Fruit fly (Drosophila melanogaster) whole organism, embryonic: Measurements from ENCODE around the gene CG13920.

ENCODE experiments used
- Asciz ChIP-seq: fragments of 200-800 bp; sonication (Bioruptor generic); optimal IDR thresholded peaks from 2 replicates; lab custom pipeline; 2017; ENCODE audit warnings: missing biosample characterization, mild to moderate bottlenecking, missing genetic modification characterization, missing genetic modification reagents
- CG10267 ChIP-seq: fragments of 200-800 bp; sonication (Bioruptor generic); optimal IDR thresholded peaks from 2 replicates; lab custom pipeline; 2018; ENCODE audit warnings: missing biosample characterization, mild to moderate bottlenecking, missing genetic modification characterization, moderate library complexity
- CG10565 ChIP-seq: fragments of 200-800 bp; sonication (Bioruptor generic); optimal IDR thresholded peaks from 3 replicates; lab custom pipeline; 2016; ENCODE audit warnings: missing biosample characterization, mild to moderate bottlenecking, missing genetic modification characterization
- CG11723 ChIP-seq: fragments of 200-800 bp; sonication (Bioruptor generic); optimal IDR thresholded peaks from 2 replicates; lab custom pipeline; 2017; ENCODE audit warnings: missing biosample characterization, mild to moderate bottlenecking, missing genetic modification characterization
- CG12155 ChIP-seq: fragments of 200-800 bp; sonication (Bioruptor generic); optimal IDR thresholded peaks from 3 replicates; lab custom pipeline; 2016; ENCODE audit warnings: missing biosample characterization, missing genetic modification characterization
- CG12942 ChIP-seq: fragments of 200-800 bp; sonication (Bioruptor generic); optimal IDR thresholded peaks from 3 replicates; lab custom pipeline; 2016; ENCODE audit warnings: missing biosample characterization, missing genetic modification characterization
- CG13424 ChIP-seq: fragments of 200-800 bp; sonication (Bioruptor generic); optimal IDR thresholded peaks from 2 replicates; lab custom pipeline; 2019; ENCODE audit warnings: missing biosample characterization, mild to moderate bottlenecking, missing genetic modification characterization, moderate library complexity
- CG15011 ChIP-seq: fragments of 200-800 bp; sonication (Bioruptor generic); optimal IDR thresholded peaks from 3 replicates; lab custom pipeline; 2018; ENCODE audit warnings: missing biosample characterization, mild to moderate bottlenecking, missing genetic modification characterization
- CG16779 ChIP-seq: fragments of 200-800 bp; sonication (Bioruptor generic); IDR thresholded peaks from 2 replicates; pipeline ENCODE4 v1.3.6; 2022; ENCODE audit warnings: missing biosample characterization, missing genetic modification characterization
- CG17361 ChIP-seq: fragments of 200-800 bp; sonication (Bioruptor generic); IDR thresholded peaks from 3 replicates; pipeline ENCODE4 v1.3.6; 2022; ENCODE audit warnings: missing biosample characterization, missing genetic modification characterization
- CG17568 ChIP-seq: fragments of 200-800 bp; sonication (Bioruptor generic); optimal IDR thresholded peaks from 2 replicates; lab custom pipeline; 2018; ENCODE audit warnings: missing biosample characterization, mild to moderate bottlenecking, missing genetic modification characterization, moderate library complexity
- CG18599 ChIP-seq: fragments of 200-800 bp; sonication (Bioruptor generic); optimal IDR thresholded peaks from 3 replicates; lab custom pipeline; 2017; ENCODE audit warnings: missing biosample characterization, missing genetic modification characterization, mild to moderate bottlenecking, moderate library complexity, missing genetic modification reagents
- CG30020 ChIP-seq: fragments of 200-800 bp; optimal IDR thresholded peaks from 2 replicates; lab custom pipeline; 2019; ENCODE audit warnings: missing biosample characterization, mild to moderate bottlenecking, missing genetic modification characterization, moderate library complexity
- CG30403 ChIP-seq: fragments of 200-800 bp; sonication (Bioruptor generic); optimal IDR thresholded peaks from 3 replicates; lab custom pipeline; 2016; ENCODE audit warnings: missing biosample characterization, missing genetic modification characterization
- CG32532 ChIP-seq: fragments of 200-800 bp; sonication (Bioruptor generic); IDR thresholded peaks from 2 replicates; pipeline ENCODE4 v1.3.6; 2022; ENCODE audit warnings: missing biosample characterization, missing genetic modification characterization
- CG32767 ChIP-seq: fragments of 200-800 bp; sonication (Bioruptor generic); IDR thresholded peaks from 2 replicates; pipeline ENCODE4 v1.3.6; 2022; ENCODE audit warnings: missing biosample characterization, missing genetic modification characterization
- CG4404 ChIP-seq: fragments of 200-800 bp; sonication (Bioruptor generic); IDR thresholded peaks from 2 replicates; pipeline ENCODE4 v1.3.6; 2022; ENCODE audit warnings: missing biosample characterization, missing genetic modification characterization
- CG8281 ChIP-seq: fragments of 200-800 bp; sonication (Bioruptor generic); optimal IDR thresholded peaks from 2 replicates; lab custom pipeline; 2018; ENCODE audit warnings: missing biosample characterization, mild to moderate bottlenecking, missing genetic modification characterization, moderate library complexity
- CG8388 ChIP-seq: fragments of 200-800 bp; sonication (Bioruptor generic); optimal IDR thresholded peaks from 2 replicates; lab custom pipeline; 2019; ENCODE audit warnings: missing biosample characterization, mild to moderate bottlenecking, missing genetic modification characterization, moderate library complexity
- CG8478 ChIP-seq: fragments of >200 bp; optimal IDR thresholded peaks from 2 replicates; lab custom pipeline; 2018
- CG9797 ChIP-seq: fragments of 200-800 bp; sonication (Bioruptor generic); optimal IDR thresholded peaks from 3 replicates; lab custom pipeline; 2018; ENCODE audit warnings: missing biosample characterization, mild to moderate bottlenecking, missing genetic modification characterization
- Chrac-16 ChIP-seq: fragments of 200-800 bp; sonication (Bioruptor generic); optimal IDR thresholded peaks from 3 replicates; lab custom pipeline; 2016; ENCODE audit warnings: missing biosample characterization, missing genetic modification characterization
- CoRest ChIP-seq: fragments of 200-800 bp; sonication (Bioruptor generic); optimal IDR thresholded peaks from 3 replicates; lab custom pipeline; 2018; ENCODE audit warnings: missing biosample characterization, mild to moderate bottlenecking, missing genetic modification characterization, moderate library complexity
- CrebB ChIP-seq: fragments of 200-800 bp; sonication (Bioruptor generic); optimal IDR thresholded peaks from 3 replicates; lab custom pipeline; 2018; ENCODE audit warnings: missing biosample characterization, mild to moderate bottlenecking, missing genetic modification characterization
- Dek ChIP-seq: fragments of 200-800 bp; sonication (Bioruptor generic); optimal IDR thresholded peaks from 3 replicates; lab custom pipeline; 2019; ENCODE audit warnings: missing biosample characterization, mild to moderate bottlenecking, missing genetic modification characterization, moderate library complexity
- Dll ChIP-seq: fragments of 200-800 bp; sonication (Bioruptor generic); IDR thresholded peaks from 4 replicates; pipeline ENCODE4 v1.3.6; 2022; ENCODE audit warnings: missing biosample characterization, missing genetic modification characterization; ENCODE audit not compliant: partially characterized antibody
- Ets65A ChIP-seq: fragments of 200-800 bp; sonication (Bioruptor generic); peaks from one replicate; lab custom pipeline; 2016; ENCODE audit warnings: missing biosample characterization, missing genetic modification characterization
- Hr39 ChIP-seq: fragments of >200 bp; optimal IDR thresholded peaks from 2 replicates; lab custom pipeline; 2017
- Med ChIP-seq: fragments of 200-800 bp; sonication (Bioruptor generic); peaks from one replicate; lab custom pipeline; 2016; ENCODE audit warnings: missing biosample characterization, missing genetic modification characterization, mild to moderate bottlenecking, inconsistent platforms, moderate library complexity
- Sry-β ChIP-seq: fragments of 200-800 bp; sonication (Bioruptor generic); optimal IDR thresholded peaks from 2 replicates; lab custom pipeline; 2018; ENCODE audit warnings: missing biosample characterization, mild to moderate bottlenecking, missing genetic modification characterization, moderate library complexity
- TFAM ChIP-seq: fragments of 200-800 bp; sonication (Bioruptor generic); optimal IDR thresholded peaks from 2 replicates; lab custom pipeline; 2017; ENCODE audit warnings: missing biosample characterization, missing genetic modification characterization, inconsistent platforms
- al ChIP-seq: fragments of 200-800 bp; sonication (Bioruptor generic); IDR thresholded peaks from 2 replicates; pipeline ENCODE4 v1.3.6; 2022; ENCODE audit warnings: missing biosample characterization, missing genetic modification characterization
- aop ChIP-seq: fragments of 200-800 bp; sonication (Bioruptor generic); IDR thresholded peaks from 2 replicates; pipeline ENCODE4 v1.3.6; 2022; ENCODE audit warnings: missing biosample characterization, missing genetic modification characterization
- ash1 ChIP-seq: fragments of 200-800 bp; sonication (Bioruptor generic); optimal IDR thresholded peaks from 2 replicates; lab custom pipeline; 2018; ENCODE audit warnings: missing biosample characterization, mild to moderate bottlenecking, missing genetic modification characterization
- bowl ChIP-seq: fragments of 200-800 bp; sonication (Bioruptor generic); IDR thresholded peaks from 2 replicates; pipeline ENCODE4 v1.3.6; 2022; ENCODE audit warnings: missing biosample characterization, missing genetic modification characterization
- btn ChIP-seq: fragments of 200-800 bp; sonication (Bioruptor generic); optimal IDR thresholded peaks from 2 replicates; lab custom pipeline; 2016; ENCODE audit warnings: missing biosample characterization, missing genetic modification characterization
- ci ChIP-seq: fragments of 200-800 bp; sonication (Bioruptor generic); IDR thresholded peaks from 3 replicates; pipeline ENCODE4 v1.3.6; 2022; ENCODE audit warnings: missing biosample characterization, missing genetic modification characterization
- croc ChIP-seq: fragments of 200-800 bp; sonication (Bioruptor generic); conservative IDR thresholded peaks from 3 replicates; pipeline ENCODE4 v1.3.6; 2022; ENCODE audit warnings: missing biosample characterization, missing genetic modification characterization
- crol ChIP-seq: fragments of 200-800 bp; sonication (Bioruptor generic); IDR thresholded peaks from 2 replicates; pipeline ENCODE4 v1.3.6; 2022; ENCODE audit warnings: missing biosample characterization, missing genetic modification characterization
- dm ChIP-seq: fragments of 200-800 bp; sonication (Bioruptor generic); optimal IDR thresholded peaks from 3 replicates; lab custom pipeline; 2016; ENCODE audit warnings: missing biosample characterization, missing genetic modification characterization
- en ChIP-seq: fragments of 200-800 bp; sonication (Bioruptor generic); optimal IDR thresholded peaks from 2 replicates; lab custom pipeline; 2016; ENCODE audit warnings: missing biosample characterization, missing genetic modification characterization
- gcm ChIP-seq: fragments of 200-800 bp; sonication (Bioruptor generic); optimal IDR thresholded peaks from 2 replicates; lab custom pipeline; 2019; ENCODE audit warnings: missing biosample characterization, mild to moderate bottlenecking, missing genetic modification characterization, moderate library complexity
- jigr1 ChIP-seq: fragments of 200-800 bp; sonication (Bioruptor generic); IDR thresholded peaks from 3 replicates; pipeline ENCODE4 v1.3.6; 2022; ENCODE audit warnings: missing biosample characterization, missing genetic modification characterization
- kay ChIP-seq: fragments of 200-800 bp; sonication (Bioruptor generic); optimal IDR thresholded peaks from 2 replicates; lab custom pipeline; 2016; ENCODE audit warnings: missing biosample characterization, missing genetic modification characterization
- lbe ChIP-seq: fragments of 200-800 bp; sonication (Bioruptor generic); optimal IDR thresholded peaks from 2 replicates; lab custom pipeline; 2016; ENCODE audit warnings: missing biosample characterization, mild to moderate bottlenecking, missing genetic modification characterization
- luna ChIP-seq: fragments of 200-800 bp; sonication (Bioruptor generic); optimal IDR thresholded peaks from 2 replicates; lab custom pipeline; 2016; ENCODE audit warnings: missing biosample characterization, missing genetic modification characterization
- pfk ChIP-seq: fragments of 200-800 bp; sonication (Bioruptor generic); optimal IDR thresholded peaks from 2 replicates; lab custom pipeline; 2018; ENCODE audit warnings: missing biosample characterization, mild to moderate bottlenecking, missing genetic modification characterization, moderate library complexity
- row ChIP-seq: fragments of 200-800 bp; sonication (Bioruptor generic); IDR thresholded peaks from 3 replicates; pipeline ENCODE4 v1.3.6; 2022; ENCODE audit warnings: missing biosample characterization, missing genetic modification characterization
- scrt ChIP-seq: fragments of 200-800 bp; sonication (Bioruptor generic); optimal IDR thresholded peaks from 2 replicates; lab custom pipeline; 2018; ENCODE audit warnings: missing biosample characterization, mild to moderate bottlenecking, missing genetic modification characterization, moderate library complexity
- slou ChIP-seq: fragments of 200-800 bp; sonication (Bioruptor generic); optimal IDR thresholded peaks from 3 replicates; lab custom pipeline; 2016; ENCODE audit warnings: missing biosample characterization, missing genetic modification characterization
- tap ChIP-seq: fragments of 200-800 bp; optimal IDR thresholded peaks from 3 replicates; lab custom pipeline; 2019; ENCODE audit warnings: missing biosample characterization, mild to moderate bottlenecking, missing genetic modification characterization, moderate library complexity
- tgo ChIP-seq: fragments of 200-800 bp; sonication (Bioruptor generic); IDR thresholded peaks from 3 replicates; pipeline ENCODE4 v1.3.6; 2022; ENCODE audit warnings: missing biosample characterization, missing genetic modification characterization
- unc-4 ChIP-seq: fragments of 200-800 bp; sonication (Bioruptor generic); IDR thresholded peaks from 2 replicates; pipeline ENCODE4 v1.3.6; 2022; ENCODE audit warnings: missing biosample characterization, missing genetic modification characterization; ENCODE audit not compliant: partially characterized antibody

The CG13920 gene

DNA sequence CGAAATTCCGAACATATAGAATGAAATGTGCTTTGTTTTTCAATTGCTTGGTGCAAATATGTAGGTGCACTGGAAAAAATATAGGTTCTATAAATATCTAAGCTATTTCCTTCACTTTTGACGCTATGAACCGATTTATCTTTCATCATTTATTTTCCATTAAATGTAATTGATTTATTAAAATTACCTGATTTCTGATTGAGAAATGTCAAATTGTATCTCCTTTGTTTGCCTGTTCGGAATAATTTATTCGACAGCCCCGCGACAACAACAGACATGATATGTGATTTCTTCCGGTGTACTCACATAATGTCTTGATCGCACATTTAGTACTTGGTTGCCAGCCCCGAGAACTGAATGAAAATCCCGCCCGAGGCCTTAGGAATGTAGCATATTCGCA is 39.1 kb upstream of the CG13920 start (continued):
- no peak for TF ChIP-seq CG10565 (GFP tag; lab: Kevin White, UChicago)
- no peak for TF ChIP-seq CG11723
- TF ChIP-seq dm (GFP tag; lab: Kevin White, UChicago) = no peak
- TF ChIP-seq CG18599 (GFP tag; lab: Kevin White, UChicago) = peak; percentile 48
- TF ChIP-seq CG30020 (tag; lab: Kevin White, UChicago) = no peak
- no peak for TF ChIP-seq CG10267 (tag; lab: Kevin White, UChicago)
- TF ChIP-seq al (GFP tag; lab: Robert Waterston, UW) = peak; percentile 67
- TF ChIP-seq CG17361 (GFP tag; lab: Robert Waterston, UW) = peak; percentile 49; the same call in 1 of the 3 replicates
- TF ChIP-seq en = no peak
- TF ChIP-seq scrt (GFP tag; lab: Kevin White, UChicago) = no peak
- no peak for TF ChIP-seq crol (GFP tag; lab: Robert Waterston, UW)
- TF ChIP-seq gcm = no peak
- TF ChIP-seq ci = no peak
- TF ChIP-seq jigr1 = no peak
- no peak for TF ChIP-seq CG8478
- TF ChIP-seq CG4404 (GFP tag; lab: Robert Waterston, UW) = no peak
- TF ChIP-seq row (GFP tag; lab: Robert Waterston, UW) = peak; percentile 54
- TF ChIP-seq Med (GFP tag; lab: Kevin White, UChicago) = peak; percentile 88
- TF ChIP-seq Dll (GFP tag; lab: Robert Waterston, UW) = no peak
- no peak for TF ChIP-seq kay (GFP tag; lab: Kevin White, UChicago)
- TF ChIP-seq Hr39 (lab: Kevin White, UChicago) = no peak
- TF ChIP-seq CG15011 = no peak
- no peak for TF ChIP-seq ash1
- peak; percentile 40 for TF ChIP-seq CG12155 (GFP tag; lab: Kevin White, UChicago)
- no peak for TF ChIP-seq Asciz (GFP tag; lab: Kevin White, UChicago)
- TF ChIP-seq CG13424 (tag; lab: Kevin White, UChicago) = peak; percentile 5
- TF ChIP-seq aop (GFP tag; lab: Robert Waterston, UW) = no peak
- no peak for TF ChIP-seq TFAM (GFP tag; lab: Kevin White, UChicago)
- TF ChIP-seq Ets65A (GFP tag; lab: Kevin White, UChicago) = peak; percentile 94
- no peak for TF ChIP-seq Dek (tag; lab: Kevin White, UChicago)
- no peak for TF ChIP-seq Sry-β (GFP tag; lab: Kevin White, UChicago)
- no peak for TF ChIP-seq bowl (GFP tag; lab: Robert Waterston, UW)
- TF ChIP-seq CG16779 (GFP tag; lab: Robert Waterston, UW) = no peak
- TF ChIP-seq CG32767 (GFP tag; lab: Robert Waterston, UW) = no peak
- TF ChIP-seq lbe = no peak
- TF ChIP-seq CG9797 = no peak
- TF ChIP-seq CrebB (tag; lab: Kevin White, UChicago) = no peak
- TF ChIP-seq CoRest (tag; lab: Kevin White, UChicago) = peak; percentile 62
- TF ChIP-seq slou = no peak
- no peak for TF ChIP-seq CG8281
- no peak for TF ChIP-seq tap (tag; lab: Kevin White, UChicago)
- no peak for TF ChIP-seq luna (GFP tag; lab: Kevin White, UChicago)
- TF ChIP-seq CG17568 = no peak
- TF ChIP-seq CG32532 = peak; percentile 66; the same call in 1 of the 2 replicates
- peak; percentile 50 for TF ChIP-seq CG30403 (GFP tag; lab: Kevin White, UChicago)
- no peak for TF ChIP-seq unc-4
- TF ChIP-seq CG8388 = no peak
- peak; percentile 41; the same call in 1 of the 3 replicates for TF ChIP-seq tgo (GFP tag; lab: Robert Waterston, UW)
- peak; percentile 9 for TF ChIP-seq Chrac-16 (GFP tag; lab: Kevin White, UChicago)
- TF ChIP-seq btn (GFP tag; lab: Kevin White, UChicago) = no peak
- no peak for TF ChIP-seq pfk (GFP tag; lab: Kevin White, UChicago)
- TF ChIP-seq croc = no peak
- no peak for TF ChIP-seq CG12942 (GFP tag; lab: Kevin White, UChicago)
